Worm (Caenorhabditis elegans): Measurements from ENCODE around the gene pqn-51.

DNA sequence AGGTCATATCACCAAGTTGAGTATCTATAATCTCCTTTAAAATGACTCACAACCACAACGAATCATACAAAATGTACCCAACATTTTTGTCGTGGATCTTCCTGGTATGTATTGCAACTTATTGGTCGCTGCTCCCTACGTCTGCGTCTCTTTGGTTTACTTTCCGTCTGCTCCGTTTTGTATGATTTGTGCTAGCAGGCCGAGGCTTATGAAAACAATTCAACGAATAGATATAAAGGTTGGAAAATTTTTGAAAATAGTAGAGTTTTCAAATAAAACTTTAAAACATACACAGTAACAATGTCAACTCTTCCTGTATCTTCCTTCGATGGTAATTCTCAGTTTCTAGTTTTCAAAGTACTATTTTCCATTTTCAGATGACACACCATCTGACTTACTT, 48.0 kb upstream of the pqn-51 start, which contains the start of gene srr-8:
- TF ChIP-seq skn-1 (tag; optimal IDR thresholded peaks at IDR 0.05) = no peak
- TF ChIP-seq ama-1 (optimal IDR thresholded peaks at IDR 0.05) = no peak
- TF ChIP-seq elt-3 (tag; optimal IDR thresholded peaks at IDR 0.05) = no peak
- TF ChIP-seq egl-27 (tag; optimal IDR thresholded peaks at IDR 0.05) = no peak
- TF ChIP-seq unc-62 (GFP tag; optimal IDR thresholded peaks at IDR 0.05) = no peak
- no peak for TF ChIP-seq nhr-77 (tag; optimal IDR thresholded peaks at IDR 0.05)
- no peak for TF ChIP-seq nhr-11 (tag; optimal IDR thresholded peaks at IDR 0.05)
- TF ChIP-seq ceh-16 (tag; optimal IDR thresholded peaks at IDR 0.05) = no peak
- no peak for TF ChIP-seq ztf-11 (tag; optimal IDR thresholded peaks at IDR 0.05)
- TF ChIP-seq ztf-1 (GFP tag; conservative IDR thresholded peaks at IDR 0.05) = no peak

All from whole organism, L2 larva.